Fruit fly (Drosophila melanogaster) Kc167 (cell line): ENCODE results near the gene Jon74E.

Experiments
- insv ChIP-seq: fragments of >200 bp; optimal IDR thresholded peaks from 3 replicates; lab custom pipeline; 2018; ENCODE audit warnings: missing external identifiers
- psq ChIP-seq: fragments of >200 bp; optimal IDR thresholded peaks from 2 replicates; lab custom pipeline; 2017; ENCODE audit warnings: missing external identifiers

DNA sequence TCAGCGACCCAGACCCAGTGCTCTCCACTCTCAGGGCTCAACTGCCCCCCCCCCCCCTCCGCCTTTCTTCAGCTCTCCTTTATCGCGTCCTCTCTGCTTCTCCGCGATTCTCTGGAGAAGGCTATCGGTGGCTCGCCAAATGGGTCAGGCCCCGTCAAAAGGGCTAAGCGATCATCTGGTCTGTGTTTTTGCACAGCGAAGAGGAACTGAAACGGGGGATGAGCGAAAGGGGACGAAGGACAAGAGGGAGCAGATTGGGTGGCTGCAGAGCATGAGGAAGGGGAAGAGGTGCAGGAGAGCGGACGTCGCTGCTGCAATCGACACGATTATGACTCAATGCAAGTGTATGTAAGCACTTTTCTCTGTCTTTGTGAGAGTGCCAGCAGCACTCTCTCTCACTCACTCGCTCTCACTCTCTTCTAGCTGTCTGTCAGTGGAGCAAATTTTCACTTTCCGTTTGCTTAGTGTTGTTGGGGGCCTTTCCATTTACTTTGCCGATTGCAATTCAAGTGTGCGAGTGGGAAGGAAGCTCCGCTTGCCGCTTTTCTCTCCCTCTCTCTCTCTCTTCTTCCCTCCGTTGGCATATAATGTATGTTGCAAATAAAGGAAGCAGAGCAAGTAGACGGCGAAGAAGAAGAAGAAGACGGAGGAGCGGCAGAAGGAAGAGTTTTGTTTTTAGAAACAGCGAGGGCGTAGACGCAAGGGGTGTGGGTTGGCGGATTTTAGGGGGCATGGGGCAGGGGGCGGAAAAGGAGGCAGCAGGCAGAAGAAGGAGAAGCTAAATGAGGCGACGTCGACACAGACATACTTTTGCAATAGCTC lies 28.8 kb upstream of the Jon74E start:
- TF ChIP-seq insv (lab: Kevin White, UChicago), result no peak
- TF ChIP-seq psq (lab: Kevin White, UChicago), result no peak
